Worm (Caenorhabditis elegans): Measurements from ENCODE around the gene gfl-1.

The gfl-1 gene

DNA sequence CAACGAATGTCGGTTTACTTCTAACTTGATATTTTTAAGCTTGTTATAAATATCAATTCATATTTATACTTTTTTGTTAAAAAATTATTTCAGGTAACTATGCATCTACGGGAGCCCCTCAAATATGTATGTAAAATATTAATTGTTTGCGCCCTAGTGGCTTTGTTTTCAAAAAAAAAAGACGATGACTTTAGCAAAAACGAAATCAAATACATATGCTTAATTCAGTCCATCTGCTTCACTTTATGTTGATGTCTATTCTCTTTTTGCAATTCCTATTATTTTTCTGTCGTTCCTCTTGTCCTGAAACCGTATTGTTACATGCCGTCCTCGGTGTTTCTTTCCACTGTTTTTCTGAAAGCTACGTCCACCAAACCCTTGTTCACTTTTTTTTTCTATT lies 48.7 kb downstream of the gfl-1 start:
- TF ChIP-seq unc-62 (GFP tag; optimal IDR thresholded peaks at IDR 0.05), result no peak

DNA sequence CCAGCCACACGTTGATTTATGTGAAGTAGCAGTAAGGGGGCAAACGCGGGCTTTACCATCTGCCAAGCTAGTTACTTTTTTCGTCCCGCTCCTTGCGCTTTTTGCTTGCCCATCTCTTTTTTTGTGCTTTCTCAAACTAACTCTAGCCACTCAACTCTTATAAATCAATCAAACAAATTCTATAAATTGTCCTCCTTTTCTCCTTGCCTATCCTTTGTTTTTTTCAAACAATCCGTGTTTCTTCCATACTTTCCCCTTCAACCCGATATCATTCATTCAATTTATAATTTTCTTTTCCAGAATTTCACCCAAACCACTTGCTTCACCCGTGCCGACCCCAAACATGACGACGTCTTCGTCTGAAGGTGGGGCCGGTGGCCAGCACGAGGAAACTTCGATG lies 49.1 kb downstream of the gfl-1 start, which contains the start of gene srgp-1:
srgp-1 (plus strand) TSS at position 301 of the 400 bp plus-strand sequence.
- TF ChIP-seq unc-62 (GFP tag; optimal IDR thresholded peaks at IDR 0.05), result no peak

DNA sequence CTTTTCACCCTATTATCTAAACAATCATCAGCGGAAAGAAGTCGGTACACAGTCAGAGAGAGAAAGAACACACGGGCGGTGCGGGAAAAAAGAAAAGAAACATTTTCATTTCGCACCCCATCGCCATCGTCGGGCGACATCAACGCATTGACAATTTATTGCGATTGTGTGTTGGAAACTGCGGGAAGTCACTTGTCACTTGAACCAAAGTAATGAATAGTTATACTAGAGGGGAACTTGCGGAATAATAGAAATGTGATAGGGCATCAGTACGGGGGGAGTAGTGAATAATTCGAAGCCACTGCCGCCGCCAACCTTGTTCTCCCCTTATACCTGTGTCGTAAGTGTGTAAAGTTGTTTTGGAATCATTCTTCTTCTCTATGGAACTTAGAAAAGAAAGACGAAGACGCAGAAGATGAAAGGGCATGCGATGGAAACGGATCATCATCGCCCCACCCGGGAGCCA lies 50.3 kb downstream of the gfl-1 start:
- TF ChIP-seq unc-62 (GFP tag; optimal IDR thresholded peaks at IDR 0.05), result no peak
